Worm (Caenorhabditis elegans) whole organism, mixed stage, embryonic: ENCODE measurements around the gene daf-31.

Experiments
- bed-3 ChIP-seq: fragments of 200-800 bp; sonication (Bioruptor generic); optimal IDR thresholded peaks from 3 replicates; lab custom pipeline; 2018; ENCODE audit warnings: mild to moderate bottlenecking, missing genetic modification characterization, moderate library complexity, missing compliant biosample characterization
- blmp-1 ChIP-seq: fragments of 150-350 bp; optimal IDR thresholded peaks from 2 replicates; lab custom pipeline; 2014; ENCODE audit warnings: missing biosample characterization, missing genetic modification characterization
- ceh-39 ChIP-seq: fragments of 150-350 bp; optimal IDR thresholded peaks from 2 replicates; lab custom pipeline; 2014; ENCODE audit warnings: missing biosample characterization, missing genetic modification characterization
- ceh-43 ChIP-seq: fragments of 200-800 bp; sonication (Bioruptor generic); optimal IDR thresholded peaks from 2 replicates; lab custom pipeline; 2018; ENCODE audit warnings: mild to moderate bottlenecking, missing genetic modification characterization, moderate library complexity, missing compliant biosample characterization
- ces-1 ChIP-seq: fragments of 150-350 bp; optimal IDR thresholded peaks from 2 replicates; lab custom pipeline; 2014; ENCODE audit warnings: missing biosample characterization, missing genetic modification reagents, missing genetic modification characterization
- cnd-1 ChIP-seq: fragments of 200-800 bp; sonication (Bioruptor generic); optimal IDR thresholded peaks from 2 replicates; lab custom pipeline; 2018; ENCODE audit warnings: mild to moderate bottlenecking, missing genetic modification characterization, missing compliant biosample characterization
- elt-1 ChIP-seq: sonication (generic microtip); optimal IDR thresholded peaks from 2 replicates; lab custom pipeline; 2017; ENCODE audit warnings: missing genetic modification characterization, mild to moderate bottlenecking, missing compliant biosample characterization, antibody characterized with exemption, moderate library complexity, borderline replicate concordance; ENCODE audit not compliant: insufficient read depth
- elt-3 ChIP-seq: fragments of 150-350 bp; optimal IDR thresholded peaks from 2 replicates; lab custom pipeline; 2014; ENCODE audit warnings: missing biosample characterization, missing genetic modification characterization
- flh-1 ChIP-seq: fragments of 200-800 bp; sonication (Bioruptor generic); optimal IDR thresholded peaks from 2 replicates; lab custom pipeline; 2018; ENCODE audit warnings: mild to moderate bottlenecking, missing genetic modification characterization, moderate library complexity, missing compliant biosample characterization
- ham-2 ChIP-seq: fragments of 200-800 bp; sonication (Bioruptor generic); optimal IDR thresholded peaks from 2 replicates; lab custom pipeline; 2018; ENCODE audit warnings: mild to moderate bottlenecking, missing genetic modification characterization, missing compliant biosample characterization
- hlh-1 ChIP-seq: fragments of 150-350 bp; optimal IDR thresholded peaks from 2 replicates; lab custom pipeline; 2014; ENCODE audit warnings: missing biosample characterization, missing genetic modification reagents, missing genetic modification characterization
- lin-13 ChIP-seq: fragments of 150-350 bp; optimal IDR thresholded peaks from 2 replicates; lab custom pipeline; 2014; ENCODE audit warnings: missing biosample characterization, missing genetic modification characterization
- lin-32 ChIP-seq: fragments of 200-800 bp; sonication (Bioruptor generic); optimal IDR thresholded peaks from 2 replicates; lab custom pipeline; 2018; ENCODE audit warnings: mild to moderate bottlenecking, missing genetic modification characterization, missing compliant biosample characterization
- lsy-2 ChIP-seq: fragments of 150-350 bp; optimal IDR thresholded peaks from 2 replicates; lab custom pipeline; 2014; ENCODE audit warnings: missing biosample characterization, missing genetic modification characterization
- mab-5 ChIP-seq: fragments of 150-350 bp; optimal IDR thresholded peaks from 2 replicates; lab custom pipeline; 2014; ENCODE audit warnings: missing biosample characterization, missing genetic modification characterization
- mep-1 ChIP-seq: fragments of 150-350 bp; optimal IDR thresholded peaks from 2 replicates; lab custom pipeline; 2017; ENCODE audit warnings: missing biosample characterization, missing genetic modification reagents, missing genetic modification characterization, inconsistent platforms
- mls-2 ChIP-seq: sonication (generic microtip); optimal IDR thresholded peaks from 2 replicates; lab custom pipeline; 2016; ENCODE audit warnings: mild to moderate bottlenecking, missing genetic modification characterization, moderate library complexity, missing compliant biosample characterization
- nhr-2 ChIP-seq: fragments of 150-350 bp; optimal IDR thresholded peaks from 2 replicates; lab custom pipeline; 2014; ENCODE audit warnings: missing biosample characterization, missing genetic modification characterization
- nhr-28 ChIP-seq: fragments of 150-350 bp; optimal IDR thresholded peaks from 2 replicates; lab custom pipeline; 2014; ENCODE audit warnings: missing biosample characterization, missing genetic modification characterization
- nhr-76 ChIP-seq: sonication (generic microtip); optimal IDR thresholded peaks from 2 replicates; lab custom pipeline; 2017; ENCODE audit warnings: missing biosample characterization, missing genetic modification characterization
- pha-4 ChIP-seq: fragments of 150-350 bp; optimal IDR thresholded peaks from 2 replicates; lab custom pipeline; 2018; ENCODE audit warnings: missing biosample characterization, missing genetic modification reagents, missing genetic modification characterization
- snpc-4 ChIP-seq: fragments of 150-350 bp; optimal IDR thresholded peaks from 2 replicates; lab custom pipeline; 2014; ENCODE audit warnings: missing biosample characterization, missing genetic modification characterization
- sptf-1 ChIP-seq: sonication (generic microtip); optimal IDR thresholded peaks from 2 replicates; lab custom pipeline; 2017; ENCODE audit warnings: mild to moderate bottlenecking, missing genetic modification characterization, moderate library complexity, missing compliant biosample characterization
- unc-39 ChIP-seq: fragments of 150-350 bp; optimal IDR thresholded peaks from 2 replicates; lab custom pipeline; 2014; ENCODE audit warnings: missing biosample characterization, missing genetic modification characterization
- unc-62 ChIP-seq: fragments of 150-350 bp; optimal IDR thresholded peaks from 2 replicates; lab custom pipeline; 2014; ENCODE audit warnings: missing biosample characterization, missing genetic modification reagents, missing genetic modification characterization
- zip-8 ChIP-seq: fragments of 150-350 bp; optimal IDR thresholded peaks from 2 replicates; lab custom pipeline; 2014; ENCODE audit warnings: missing biosample characterization, missing genetic modification characterization
- ztf-11 ChIP-seq: fragments of 150-350 bp; optimal IDR thresholded peaks from 2 replicates; lab custom pipeline; 2014; ENCODE audit warnings: missing biosample characterization, missing genetic modification characterization

daf-31 gene

DNA sequence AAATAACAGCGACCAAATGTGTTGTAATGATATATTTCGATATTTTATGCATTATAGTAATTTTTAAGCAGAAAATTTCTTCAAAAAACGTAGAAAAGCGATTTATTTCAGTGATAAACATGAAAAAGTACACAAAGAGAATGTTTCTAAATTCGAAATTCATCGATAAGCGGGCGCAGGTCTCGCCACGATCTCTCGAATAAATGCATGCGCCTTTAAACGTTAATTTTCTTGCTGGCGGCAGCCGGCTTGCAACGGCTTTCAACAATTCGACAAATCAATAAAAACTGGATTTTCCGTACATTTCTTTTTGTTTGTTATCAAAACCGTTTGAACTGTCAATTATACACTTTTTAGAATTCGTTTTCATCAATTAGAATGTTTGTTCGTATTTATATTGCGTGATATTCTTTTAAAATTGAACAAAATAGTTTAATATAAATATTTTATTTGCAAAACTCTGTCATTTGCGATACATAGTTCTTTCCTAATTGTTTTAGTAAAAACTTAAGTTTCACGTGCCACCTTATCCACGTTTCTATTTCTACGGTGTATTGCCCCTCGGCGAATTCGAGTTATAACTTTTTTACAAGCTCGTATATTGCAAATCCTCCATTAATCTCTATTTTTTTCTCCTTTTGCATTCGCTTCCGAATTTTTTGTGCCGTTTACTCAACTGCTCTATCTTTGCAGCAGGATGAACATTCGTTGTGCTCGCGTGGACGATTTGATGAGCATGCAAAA, at the start of gene daf-31:
daf-31 (plus strand) TSS at position 694 of the 744 bp plus-strand sequence.
- peak; percentile 45 for TF ChIP-seq lin-13 (tag; lab: Kevin White, UChicago)
- no peak for TF ChIP-seq nhr-76 (tag; lab: Kevin White, UChicago)
- TF ChIP-seq lsy-2 (tag; lab: Kevin White, UChicago): peak; percentile 34
- TF ChIP-seq zip-8: no peak
- no peak for TF ChIP-seq lin-32 (GFP tag; lab: Kevin White, UChicago)
- TF ChIP-seq pha-4 (tag; lab: Kevin White, UChicago): peak; percentile 54
- TF ChIP-seq mab-5 (tag; lab: Kevin White, UChicago): no peak
- no peak for TF ChIP-seq blmp-1 (tag; lab: Kevin White, UChicago)
- no peak for TF ChIP-seq unc-39 (tag; lab: Kevin White, UChicago)
- TF ChIP-seq ztf-11 (tag; lab: Kevin White, UChicago): no peak
- peak; percentile 47 for TF ChIP-seq mep-1 (tag; lab: Kevin White, UChicago)
- TF ChIP-seq ham-2 (GFP tag; lab: Kevin White, UChicago): peak; percentile 89
- TF ChIP-seq ceh-43: no peak
- TF ChIP-seq unc-62 (GFP tag; lab: Kevin White, UChicago): no peak
- no peak for TF ChIP-seq snpc-4 (tag; lab: Kevin White, UChicago)
- TF ChIP-seq ceh-39: peak; percentile 72
- TF ChIP-seq cnd-1 (tag; lab: Kevin White, UChicago): no peak
- peak; percentile 11 for TF ChIP-seq hlh-1 (tag; lab: Kevin White, UChicago)

DNA sequence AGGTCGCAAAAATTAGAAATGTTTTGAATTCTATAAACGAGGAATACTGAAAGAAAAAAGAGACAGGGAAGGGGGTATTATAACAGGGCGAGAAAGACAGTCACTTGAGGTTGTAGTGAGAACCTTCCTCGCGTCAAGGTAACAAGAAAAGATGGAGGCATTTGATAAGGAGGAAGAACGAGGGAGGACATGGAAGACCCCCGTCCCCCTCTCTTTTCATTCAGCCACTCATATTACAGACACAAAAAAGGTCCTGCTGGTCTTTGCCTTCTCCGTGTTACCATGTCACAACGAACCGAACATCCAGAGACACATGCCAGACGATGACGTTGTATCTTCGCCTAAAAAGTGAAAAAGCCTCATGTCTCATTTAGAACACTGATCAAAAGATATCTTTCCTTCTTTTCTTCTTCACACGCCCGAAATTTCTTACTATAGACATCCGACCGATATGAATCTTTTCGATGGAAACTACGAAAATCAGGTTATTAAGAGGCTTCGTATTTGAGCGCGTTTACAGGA, 48.7 kb upstream of the daf-31 start:
- TF ChIP-seq nhr-28 (no peak), nhr-2 (tag; lab: Kevin White, UChicago) (no peak), elt-1 (tag; lab: Kevin White, UChicago) (peak; percentile 79), lin-13 (tag; lab: Kevin White, UChicago) (no peak)

DNA sequence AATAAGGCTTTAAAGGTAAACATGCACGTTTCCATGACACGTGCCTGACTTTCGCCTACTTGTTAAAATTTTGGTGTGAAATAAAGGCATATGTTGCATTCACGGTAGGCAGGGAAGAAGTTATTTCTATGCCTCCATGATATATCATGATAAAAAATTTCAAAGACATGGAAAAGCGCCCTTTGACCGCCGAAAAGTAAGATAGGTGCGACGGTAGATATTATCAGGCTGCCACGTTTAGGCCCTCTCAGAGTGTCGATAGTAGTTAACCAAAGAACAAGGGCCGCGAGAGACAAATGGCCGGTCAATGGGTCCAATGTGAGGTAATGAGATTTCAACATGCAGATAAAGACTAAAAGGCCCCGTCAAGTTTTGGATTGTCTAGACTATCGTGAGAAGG, 46.9 kb upstream of the daf-31 start:
- TF ChIP-seq bed-3 (GFP tag; lab: Kevin White, UChicago): no peak
- TF ChIP-seq elt-1 (tag; lab: Kevin White, UChicago): peak; percentile 72
- TF ChIP-seq nhr-2 (tag; lab: Kevin White, UChicago): peak; percentile 71

DNA sequence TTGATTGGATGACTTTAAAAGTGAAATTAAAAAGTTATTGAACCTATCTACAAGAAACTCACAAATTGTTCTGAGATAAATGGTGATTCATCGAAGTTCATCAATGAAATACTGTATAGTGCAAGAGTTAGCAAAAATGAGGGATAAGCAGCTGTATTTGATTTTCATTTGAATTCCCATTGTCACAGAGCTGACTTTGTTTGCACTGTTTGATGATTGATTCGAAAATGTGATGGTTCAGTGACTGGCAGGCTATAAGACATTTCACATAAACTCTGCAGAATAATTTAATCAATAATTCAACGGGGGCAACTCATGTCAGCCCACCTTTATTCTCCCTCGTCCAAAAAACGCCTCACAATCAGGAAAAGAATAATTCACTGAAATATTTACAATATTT, 46.5 kb upstream of the daf-31 start, which contains the start of gene T09A12.8:
T09A12.8 (minus strand) TSS at position 101 of the 400 bp plus-strand sequence.
- no peak for TF ChIP-seq snpc-4 (tag; lab: Kevin White, UChicago)
- no peak for TF ChIP-seq elt-3 (tag; lab: Kevin White, UChicago)
- TF ChIP-seq blmp-1 (tag; lab: Kevin White, UChicago): no peak
- TF ChIP-seq hlh-1 (tag; lab: Kevin White, UChicago): no peak
- no peak for TF ChIP-seq unc-39 (tag; lab: Kevin White, UChicago)
- no peak for TF ChIP-seq cnd-1 (tag; lab: Kevin White, UChicago)
- TF ChIP-seq mls-2: no peak
- no peak for TF ChIP-seq ceh-39
- no peak for TF ChIP-seq lin-13 (tag; lab: Kevin White, UChicago)
- no peak for TF ChIP-seq ham-2 (GFP tag; lab: Kevin White, UChicago)
- TF ChIP-seq ceh-43: no peak

DNA sequence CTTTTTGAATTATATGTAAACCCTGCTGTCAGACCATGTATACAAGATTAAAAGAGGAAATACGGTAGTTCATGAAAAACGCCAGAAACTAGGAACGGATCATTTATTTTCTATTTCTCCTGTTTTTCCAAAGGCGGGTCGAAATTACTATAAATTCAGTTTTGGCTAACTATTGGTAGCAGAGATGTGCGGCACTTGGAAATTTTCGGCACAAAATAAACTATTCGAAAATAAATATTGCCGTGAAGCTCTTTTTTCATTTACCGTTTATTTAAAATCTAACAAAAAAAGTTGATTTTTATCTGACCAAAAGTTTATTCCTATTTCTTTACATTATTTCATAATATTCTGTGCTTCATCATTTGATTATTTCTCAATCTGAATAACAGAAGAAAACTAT, 46.0 kb upstream of the daf-31 start, which contains the start of gene T09A12.1:
T09A12.1 (plus strand) TSS at position 301 of the 400 bp plus-strand sequence.
- TF ChIP-seq elt-3 (tag; lab: Kevin White, UChicago) (no peak), ham-2 (GFP tag; lab: Kevin White, UChicago) (no peak), flh-1 (GFP tag; lab: Kevin White, UChicago) (no peak), ceh-43 (no peak), sptf-1 (no peak), ztf-11 (tag; lab: Kevin White, UChicago) (no peak), ces-1 (GFP tag; lab: Kevin White, UChicago) (no peak), nhr-76 (tag; lab: Kevin White, UChicago) (no peak), ceh-39 (no peak), lsy-2 (tag; lab: Kevin White, UChicago) (no peak), cnd-1 (tag; lab: Kevin White, UChicago) (no peak)
